Worm (Caenorhabditis elegans): ENCODE results near the gene laf-1.

laf-1 gene

ce11 chrIII:2811410-2811809 lies 32.6 kb upstream of the laf-1 start (continued):
- TF ChIP-seq nhr-111 (GFP tag; optimal IDR thresholded peaks at IDR 0.05), result peak; percentile 60
- TF ChIP-seq F44E2.7 (GFP tag; IDR thresholded peaks at IDR 0.05), result no peak
- 0 out of 2 replicates have a peak, but pooled peaks have one; percentile 23 for TF ChIP-seq arid-1 (GFP tag; conservative IDR thresholded peaks at IDR 0.05)
- peak in 1 of 2 experiments; percentile 69 for TF ChIP-seq hif-1 (tag; optimal IDR thresholded peaks at IDR 0.05)
- peak; percentile 76 for TF ChIP-seq ama-1 (optimal IDR thresholded peaks at IDR 0.05)
- peak; percentile 82 for TF ChIP-seq lin-38 (GFP tag; IDR thresholded peaks at IDR 0.05)
- peak; percentile 25; the same call in 1 of the 2 replicates for TF ChIP-seq pha-4 (GFP tag; IDR thresholded peaks at IDR 0.05)
- no peak for TF ChIP-seq pha-4 (tag; optimal IDR thresholded peaks at IDR 0.05)
- TF ChIP-seq lsy-2 (tag; optimal IDR thresholded peaks at IDR 0.05), result peak in 1 of 2 experiments; percentile 49
- peak; percentile 40; the same call in 1 of the 2 replicates for TF ChIP-seq egl-43 (GFP tag; IDR thresholded peaks at IDR 0.05)

DNA sequence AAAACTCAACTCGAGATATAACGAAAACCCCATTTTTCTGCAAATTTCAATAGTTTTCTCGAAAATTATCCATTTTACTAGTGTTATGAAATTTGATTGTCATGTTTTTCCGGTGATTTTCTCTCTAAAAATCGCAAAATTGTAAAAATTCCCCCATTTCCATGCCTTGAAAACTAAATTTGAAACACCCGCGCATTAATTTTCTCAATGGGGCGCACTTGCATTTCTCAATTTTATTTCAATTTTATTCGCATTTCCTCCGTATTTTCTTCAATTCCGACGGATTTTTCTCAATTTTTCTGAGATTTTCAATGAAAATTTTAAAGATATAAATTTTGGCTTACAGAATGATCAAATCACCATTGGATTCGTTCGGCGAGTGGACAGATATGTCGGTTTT lies 26.2 kb upstream of the laf-1 start, which contains the start of gene Y71H2AM.3:
Gene Y71H2AM.3 (plus strand): TSS at position 347 of the 400 bp plus-strand sequence.
- TF ChIP-seq unc-130 (GFP tag; optimal IDR thresholded peaks at IDR 0.05) (no peak), mes-2 (tag; optimal IDR thresholded peaks at IDR 0.05; ENCODE audit: poor library complexity, severe bottlenecking) (peak; percentile 40), F37D6.2 (tag; optimal IDR thresholded peaks at IDR 0.05) (no peak), nhr-6 (tag; optimal IDR thresholded peaks at IDR 0.05) (peak; percentile 8), lin-38 (GFP tag; IDR thresholded peaks at IDR 0.05) (peak; percentile 95), ceh-20 (GFP tag; IDR thresholded peaks at IDR 0.05) (no peak), lsy-2 (tag; optimal IDR thresholded peaks at IDR 0.05) (peak in 1 of 2 experiments; percentile 71), hlh-30 (tag; optimal IDR thresholded peaks at IDR 0.05; ENCODE audit: insufficient read depth) (peak; percentile 26), dpl-1 (GFP tag; optimal IDR thresholded peaks at IDR 0.05) (peak; percentile 89), rbr-2 (tag; optimal IDR thresholded peaks at IDR 0.05) (peak; percentile 14), unc-62 (GFP tag; optimal IDR thresholded peaks at IDR 0.05 in 1 of 2) (peak in 1 of 2 experiments; percentile 45), unc-62 (tag; optimal IDR thresholded peaks at IDR 0.05) (no peak), dve-1 (tag; optimal IDR thresholded peaks at IDR 0.05; ENCODE audit: insufficient read depth) (peak; percentile 42), hmg-1.1 (GFP tag; IDR thresholded peaks at IDR 0.05) (0 out of 2 replicates have a peak, but pooled peaks have one; percentile 21)

DNA sequence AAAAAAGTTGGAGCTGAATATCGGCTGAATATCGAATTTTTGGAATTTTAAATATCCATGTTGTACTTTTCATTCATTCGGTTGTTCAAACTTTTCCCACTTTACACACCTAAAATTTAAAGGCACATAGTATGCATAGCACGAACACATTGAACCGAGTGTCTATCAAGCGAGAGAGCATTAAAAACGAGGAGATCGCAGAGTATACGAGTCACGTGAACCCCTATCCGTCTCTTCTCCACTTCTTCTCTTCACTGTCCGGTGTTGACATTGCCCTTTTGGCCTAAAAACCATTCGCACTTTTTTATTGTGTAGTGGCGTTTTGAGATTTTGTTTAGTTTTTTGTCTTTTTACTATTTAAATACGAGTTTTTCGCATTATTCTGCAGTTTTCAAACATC lies 25.6 kb upstream of the laf-1 start:
- TF ChIP-seq aha-1 (tag) (peak; percentile 80), lin-38 (GFP tag; IDR thresholded peaks at IDR 0.05) (peak; percentile 54), pqm-1 (tag; optimal IDR thresholded peaks at IDR 0.05) (peak; percentile 58), dmd-6 (GFP tag; IDR thresholded peaks at IDR 0.05) (0 out of 2 replicates have a peak, but pooled peaks have one; percentile 25), hlh-11 (tag; optimal IDR thresholded peaks at IDR 0.05) (peak; percentile 61), dpl-1 (GFP tag; optimal IDR thresholded peaks at IDR 0.05) (peak; percentile 55), mes-2 (tag; optimal IDR thresholded peaks at IDR 0.05; ENCODE audit: poor library complexity, severe bottlenecking) (peak; percentile 47), unc-39 (tag; optimal IDR thresholded peaks at IDR 0.05) (no peak), mdl-1 (tag; optimal IDR thresholded peaks at IDR 0.05) (peak in 1 of 2 experiments; percentile 58), lsy-2 (tag; optimal IDR thresholded peaks at IDR 0.05) (peak in 1 of 2 experiments; percentile 78), ZK546.5 (tag; optimal IDR thresholded peaks at IDR 0.05) (no peak), dve-1 (tag; optimal IDR thresholded peaks at IDR 0.05; ENCODE audit: insufficient read depth) (peak; percentile 71), set-16 (GFP tag; IDR thresholded peaks at IDR 0.05) (no peak), mep-1 (tag; optimal IDR thresholded peaks at IDR 0.05) (peak; percentile 69), daf-16 (GFP tag; optimal IDR thresholded peaks at IDR 0.05) (no peak), daf-16 (tag; optimal IDR thresholded peaks at IDR 0.05) (peak; percentile 4), tag-97 (GFP tag; IDR thresholded peaks at IDR 0.05) (no peak), hmg-1.1 (GFP tag; IDR thresholded peaks at IDR 0.05) (peak; percentile 45; the same call in 1 of the 2 replicates), ztf-7 (tag; optimal IDR thresholded peaks at IDR 0.05) (no peak), lin-39 (tag; optimal IDR thresholded peaks at IDR 0.05) (no peak), nhr-6 (tag; optimal IDR thresholded peaks at IDR 0.05) (peak; percentile 13), nhr-28 (tag; optimal IDR thresholded peaks at IDR 0.05) (peak; percentile 80), pha-4 (GFP tag; IDR thresholded peaks at IDR 0.05) (no peak), pha-4 (tag; optimal IDR thresholded peaks at IDR 0.05) (peak; percentile 82), hlh-30 (tag; optimal IDR thresholded peaks at IDR 0.05; ENCODE audit: insufficient read depth) (peak; percentile 92)

All from whole organism, L4 larva.